Fruit fly (Drosophila melanogaster): Measurements from ENCODE around the gene CG33722.

Gene CG33722

dm6 chr3R:8206019-8206418 is 37.8 kb upstream of the CG33722 start:
- TF ChIP-seq Blimp-1 (GFP tag; optimal IDR thresholded peaks at IDR 0.05), result no peak
- TF ChIP-seq CG8319 (GFP tag; optimal IDR thresholded peaks at IDR 0.05), result no peak
- TF ChIP-seq dac (GFP tag; optimal IDR thresholded peaks at IDR 0.05), result no peak
- no peak for TF ChIP-seq Hr4 (GFP tag; optimal IDR thresholded peaks at IDR 0.05)
- TF ChIP-seq CG10669 (GFP tag; optimal IDR thresholded peaks at IDR 0.05), result no peak
- TF ChIP-seq spab (GFP tag; optimal IDR thresholded peaks at IDR 0.05), result no peak
- no peak for TF ChIP-seq CG9139 (GFP tag; optimal IDR thresholded peaks at IDR 0.05)
- TF ChIP-seq esn (GFP tag; optimal IDR thresholded peaks at IDR 0.05), result no peak
- TF ChIP-seq CG6163 (GFP tag; IDR thresholded peaks at IDR 0.05), result no peak
- TF ChIP-seq vri (GFP tag; optimal IDR thresholded peaks at IDR 0.05), result no peak
- no peak for TF ChIP-seq Met (GFP tag; optimal IDR thresholded peaks at IDR 0.05)
- TF ChIP-seq Gug (GFP tag; IDR thresholded peaks at IDR 0.05), result no peak
- no peak for TF ChIP-seq CG7368 (GFP tag; optimal IDR thresholded peaks at IDR 0.05)
- TF ChIP-seq CG31627 (GFP tag; optimal IDR thresholded peaks at IDR 0.05), result no peak
- no peak for TF ChIP-seq CG3032 (tag; optimal IDR thresholded peaks at IDR 0.05)
- no peak for TF ChIP-seq lz (GFP tag; optimal IDR thresholded peaks at IDR 0.05)
- TF ChIP-seq CG32006 (GFP tag; optimal IDR thresholded peaks at IDR 0.05), result no peak
- no peak for TF ChIP-seq achi (GFP tag; optimal IDR thresholded peaks at IDR 0.05)
- no peak for TF ChIP-seq CG11294 (GFP tag; IDR thresholded peaks at IDR 0.05)

- TF ChIP-seq CG8632 (GFP tag; optimal IDR thresholded peaks at IDR 0.05), result no peak
- peak; percentile 17 for TF ChIP-seq Smox (GFP tag; optimal IDR thresholded peaks at IDR 0.05)
- TF ChIP-seq salr (GFP tag; optimal IDR thresholded peaks at IDR 0.05), result no peak
- peak; percentile 14 for TF ChIP-seq Met (GFP tag; optimal IDR thresholded peaks at IDR 0.05)
- no peak for TF ChIP-seq CG8119 (GFP tag; IDR thresholded peaks at IDR 0.05)
- peak; percentile 12 for TF ChIP-seq esn (GFP tag; optimal IDR thresholded peaks at IDR 0.05)
- TF ChIP-seq Blimp-1 (GFP tag; optimal IDR thresholded peaks at IDR 0.05), result no peak
- TF ChIP-seq Hr38 (GFP tag; optimal IDR thresholded peaks at IDR 0.05), result no peak
- TF ChIP-seq vri (GFP tag; optimal IDR thresholded peaks at IDR 0.05), result peak; percentile 24
Observed at dm6 chr3R:8206628-8207275, 37.1 kb upstream of the CG33722 start.

dm6 chr3R:8207276-8207654 is 36.6 kb upstream of the CG33722 start:
- no peak for TF ChIP-seq CG15336 (GFP tag; IDR thresholded peaks at IDR 0.05)
- no peak for TF ChIP-seq cyc (GFP tag; optimal IDR thresholded peaks at IDR 0.05)
- no peak for TF ChIP-seq CG6808 (GFP tag; optimal IDR thresholded peaks at IDR 0.05)
- no peak for TF ChIP-seq Eip78C (GFP tag)
- no peak for TF ChIP-seq CG16779 (tag; optimal IDR thresholded peaks at IDR 0.05)
- no peak for TF ChIP-seq Ets96B (tag; optimal IDR thresholded peaks at IDR 0.05)
- no peak for TF ChIP-seq vri (GFP tag; optimal IDR thresholded peaks at IDR 0.05)
- no peak for TF ChIP-seq CG32006 (GFP tag; optimal IDR thresholded peaks at IDR 0.05)
- no peak for TF ChIP-seq CG6276 (GFP tag; optimal IDR thresholded peaks at IDR 0.05)
- TF ChIP-seq CG6792 (GFP tag; optimal IDR thresholded peaks at IDR 0.05), result no peak
- TF ChIP-seq Sox102F (GFP tag; optimal IDR thresholded peaks at IDR 0.05), result no peak
- no peak for TF ChIP-seq CG8119 (GFP tag; IDR thresholded peaks at IDR 0.05)

- TF ChIP-seq CG6163 (GFP tag; IDR thresholded peaks at IDR 0.05), result no peak
- peak; percentile 95 for TF ChIP-seq vri (GFP tag; optimal IDR thresholded peaks at IDR 0.05)
- no peak for TF ChIP-seq Lpt (GFP tag; optimal IDR thresholded peaks at IDR 0.05)
- TF ChIP-seq CG11762 (GFP tag; optimal IDR thresholded peaks at IDR 0.05; ENCODE audit: insufficient read depth), result no peak
- no peak for TF ChIP-seq Ets21C (GFP tag; optimal IDR thresholded peaks at IDR 0.05)
Observed at dm6 chr3R:8208378-8209021, 35.4 kb upstream of the CG33722 start.

All from whole organism, prepupa.